Worm (Caenorhabditis elegans) whole organism, L1 larva: ENCODE data around the gene F47G3.1.

ENCODE experiments used
- C34B4.2 ChIP-seq: sonication (generic microtip); optimal IDR thresholded peaks from 2 replicates; lab custom pipeline; 2017; ENCODE audit warnings: mild to moderate bottlenecking, missing genetic modification characterization, missing compliant biosample characterization
- Y116A8C.19 ChIP-seq: sonication (generic microtip); optimal IDR thresholded peaks from 2 replicates; lab custom pipeline; 2016; ENCODE audit warnings: missing compliant biosample characterization, missing genetic modification characterization, borderline replicate concordance
- aha-1 ChIP-seq: fragments of 150-350 bp; optimal IDR thresholded peaks from 2 replicates; lab custom pipeline; 2014; ENCODE audit warnings: missing biosample characterization, missing genetic modification characterization
- aly-2 ChIP-seq: fragments of 150-350 bp; optimal IDR thresholded peaks from 2 replicates; lab custom pipeline; 2014; ENCODE audit warnings: missing biosample characterization, missing genetic modification characterization
- ama-1 ChIP-seq: fragments of 150-350 bp; optimal IDR thresholded peaks from 2 replicates; lab custom pipeline; 2014
- blmp-1 ChIP-seq: fragments of 150-350 bp; optimal IDR thresholded peaks from 2 replicates; lab custom pipeline; 2014; ENCODE audit warnings: missing biosample characterization, missing genetic modification characterization
- ceh-88 ChIP-seq: fragments of 200-800 bp; sonication (Bioruptor generic); IDR thresholded peaks from 2 replicates; pipeline ENCODE4 v1.3.6; 2022; ENCODE audit warnings: missing genetic modification characterization, missing compliant biosample characterization
- ces-1 ChIP-seq: fragments of 150-350 bp; optimal IDR thresholded peaks from 2 replicates; lab custom pipeline; 2014; ENCODE audit warnings: missing biosample characterization, missing genetic modification reagents, missing genetic modification characterization
- dsc-1 ChIP-seq: sonication (generic microtip); optimal IDR thresholded peaks from 2 replicates; lab custom pipeline; 2016; ENCODE audit warnings: mild to moderate bottlenecking, missing genetic modification characterization, missing compliant biosample characterization
- efl-3 ChIP-seq: fragments of 200-800 bp; sonication (Bioruptor generic); optimal IDR thresholded peaks from 2 replicates; lab custom pipeline; 2018; ENCODE audit warnings: mild to moderate bottlenecking, missing genetic modification characterization, missing compliant biosample characterization
- egl-13 ChIP-seq: sonication (generic microtip); optimal IDR thresholded peaks from 2 replicates; lab custom pipeline; 2016; ENCODE audit warnings: missing genotype, missing genetic modification reagents, missing genetic modification characterization, missing compliant biosample characterization
- egl-27 ChIP-seq, 2 experiments: fragments of 150-350 bp in 1 of 2; sonication (generic microtip); optimal IDR thresholded peaks; 3 replicates each; lab custom pipeline; 2017 to 2018; ENCODE audit warnings: missing biosample characterization in 2 of 2, missing genetic modification characterization in 2 of 2, missing genetic modification reagents in 2 of 2
- elt-2 ChIP-seq: sonication (generic microtip); optimal IDR thresholded peaks from 2 replicates; lab custom pipeline; 2016; ENCODE audit warnings: missing genetic modification characterization, mild to moderate bottlenecking, inconsistent platforms, missing compliant biosample characterization, missing genetic modification reagents
- elt-3 ChIP-seq, 6 experiments: fragments of 150-350 bp in 1 of 6; sonication (generic microtip); optimal IDR thresholded peaks; 2 replicates each; lab custom pipeline; 2017 to 2018; ENCODE audit warnings: missing biosample characterization in 6 of 6, missing genetic modification characterization in 6 of 6, inconsistent platforms in 1 of 6
- hlh-17 ChIP-seq: fragments of 200-800 bp; sonication (Bioruptor generic); optimal IDR thresholded peaks from 2 replicates; lab custom pipeline; 2018; ENCODE audit warnings: missing genetic modification characterization, mild to moderate bottlenecking, missing compliant biosample characterization, moderate library complexity, borderline replicate concordance
- hpl-2 ChIP-seq: fragments of 150-350 bp; optimal IDR thresholded peaks from 2 replicates; lab custom pipeline; 2014; ENCODE audit warnings: missing biosample characterization, missing genetic modification reagents, missing genetic modification characterization
- irx-1 ChIP-seq: sonication (generic microtip); optimal IDR thresholded peaks from 2 replicates; lab custom pipeline; 2016; ENCODE audit warnings: missing genetic modification characterization, missing compliant biosample characterization
- lin-13 ChIP-seq: fragments of 150-350 bp; optimal IDR thresholded peaks from 2 replicates; lab custom pipeline; 2014; ENCODE audit warnings: missing biosample characterization, missing genetic modification reagents, missing genetic modification characterization
- lin-14 ChIP-seq: fragments of 200-800 bp; sonication (Bioruptor generic); optimal IDR thresholded peaks from 2 replicates; lab custom pipeline; 2018; ENCODE audit warnings: mild to moderate bottlenecking, missing genetic modification characterization, moderate library complexity, missing compliant biosample characterization
- lin-15B ChIP-seq: fragments of 150-350 bp; sonication (generic microtip); optimal IDR thresholded peaks from 3 replicates; lab custom pipeline; 2014; ENCODE audit warnings: missing biosample characterization, missing genetic modification characterization
- lin-35 ChIP-seq, 2 experiments: fragments of 150-350 bp; optimal IDR thresholded peaks; 2 replicates each; lab custom pipeline; 2014; ENCODE audit warnings: missing biosample characterization in 2 of 2, missing genetic modification characterization in 2 of 2, missing genetic modification reagents in 2 of 2
- lin-39 ChIP-seq: fragments of 150-350 bp; optimal IDR thresholded peaks from 2 replicates; lab custom pipeline; 2014; ENCODE audit warnings: missing biosample characterization, missing genetic modification reagents, missing genetic modification characterization
- nhr-237 ChIP-seq: fragments of 150-350 bp; optimal IDR thresholded peaks from 2 replicates; lab custom pipeline; 2014; ENCODE audit warnings: missing biosample characterization, missing genetic modification characterization
- nhr-71 ChIP-seq: sonication (generic microtip); optimal IDR thresholded peaks from 2 replicates; lab custom pipeline; 2016; ENCODE audit warnings: mild to moderate bottlenecking, missing genetic modification characterization, moderate library complexity, missing compliant biosample characterization
- nhr-77 ChIP-seq: fragments of 150-350 bp; optimal IDR thresholded peaks from 2 replicates; lab custom pipeline; 2014; ENCODE audit warnings: missing biosample characterization, missing genetic modification characterization
- nhr-85 ChIP-seq: sonication (generic microtip); peaks from one replicate; lab custom pipeline; 2016; ENCODE audit warnings: missing genetic modification characterization, inconsistent platforms, missing compliant biosample characterization
- nhr-90 ChIP-seq: sonication (generic microtip); optimal IDR thresholded peaks from 2 replicates; lab custom pipeline; 2016; ENCODE audit warnings: mild to moderate bottlenecking, missing genetic modification characterization, missing compliant biosample characterization; ENCODE audit not compliant: poor library complexity
- pqm-1 ChIP-seq: sonication (generic microtip); optimal IDR thresholded peaks from 3 replicates; lab custom pipeline; 2017; ENCODE audit warnings: missing biosample characterization, missing genetic modification characterization
- snpc-4 ChIP-seq: fragments of 150-350 bp; optimal IDR thresholded peaks from 2 replicates; lab custom pipeline; 2014; ENCODE audit warnings: missing biosample characterization, missing genetic modification characterization
- sptf-1 ChIP-seq: fragments of 150-350 bp; optimal IDR thresholded peaks from 2 replicates; lab custom pipeline; 2014; ENCODE audit warnings: missing biosample characterization, missing genetic modification characterization
- swsn-7 ChIP-seq: sonication (generic microtip); optimal IDR thresholded peaks from 2 replicates; lab custom pipeline; 2016; ENCODE audit warnings: missing genetic modification characterization, missing compliant biosample characterization
- tlp-1 ChIP-seq: fragments of 150-350 bp; optimal IDR thresholded peaks from 2 replicates; lab custom pipeline; 2014; ENCODE audit warnings: missing biosample characterization, missing genetic modification characterization
- unc-130 ChIP-seq: fragments of 150-350 bp; optimal IDR thresholded peaks from 2 replicates; lab custom pipeline; 2017; ENCODE audit warnings: missing biosample characterization, missing genetic modification characterization, inconsistent platforms
- unc-62 ChIP-seq: fragments of 150-350 bp; optimal IDR thresholded peaks from 2 replicates; lab custom pipeline; 2014; ENCODE audit warnings: missing biosample characterization, missing genetic modification reagents, missing genetic modification characterization
- xbp-1 ChIP-seq: sonication (generic microtip); optimal IDR thresholded peaks from 2 replicates; lab custom pipeline; 2016; ENCODE audit warnings: missing genetic modification characterization, missing compliant biosample characterization
- zag-1 ChIP-seq: fragments of 150-350 bp; optimal IDR thresholded peaks from 2 replicates; lab custom pipeline; 2014; ENCODE audit warnings: missing biosample characterization, missing genetic modification characterization
- zip-4 ChIP-seq: fragments of 200-800 bp; sonication (Bioruptor generic); optimal IDR thresholded peaks from 2 replicates; lab custom pipeline; 2018; ENCODE audit warnings: mild to moderate bottlenecking, missing genetic modification characterization, moderate library complexity, missing compliant biosample characterization
- ztf-4 ChIP-seq: fragments of 150-350 bp; optimal IDR thresholded peaks from 2 replicates; lab custom pipeline; 2014; ENCODE audit warnings: missing biosample characterization, missing genetic modification characterization

F47G3.1 gene

ce11 chrX:2413277-2413676 is 27.7 kb downstream of the F47G3.1 start, which contains the start of gene hlh-15:
hlh-15 (minus strand) TSS chrX:2413377.
- TF ChIP-seq tlp-1 (tag; lab: Kevin White, UChicago) (no peak), lin-39 (tag; lab: Kevin White, UChicago) (no peak), unc-130 (tag; lab: Kevin White, UChicago) (no peak), aha-1 (no peak), elt-3 (tag; optimal IDR thresholded peaks at IDR 0.05; lab: Kevin White, UChicago) (no peak), ztf-4 (tag; lab: Kevin White, UChicago) (no peak), ceh-88 (GFP tag; lab: Robert Waterston, UW) (no peak), egl-13 (tag; lab: Kevin White, UChicago) (no peak), efl-3 (GFP tag; lab: Kevin White, UChicago) (no peak), nhr-90 (tag; lab: Kevin White, UChicago) (no peak), nhr-77 (tag; lab: Kevin White, UChicago) (no peak), lin-13 (GFP tag; lab: Kevin White, UChicago) (no peak), aly-2 (tag; lab: Kevin White, UChicago) (no peak), pqm-1 (tag; lab: Kevin White, UChicago) (no peak), nhr-71 (tag; lab: Kevin White, UChicago) (no peak), hpl-2 (no peak), ama-1 (lab: Kevin White, UChicago) (no peak), lin-14 (GFP tag; lab: Kevin White, UChicago) (no peak)

- no peak for TF ChIP-seq irx-1 (tag; lab: Kevin White, UChicago)
Observed at ce11 chrX:2419777-2420176, 34.2 kb downstream of the F47G3.1 start, which contains the start of gene glr-7. glr-7 (minus strand) TSS chrX:2419877.

- TF ChIP-seq swsn-7 (tag; lab: Kevin White, UChicago) (no peak), zag-1 (no peak), elt-2 (tag; lab: Kevin White, UChicago) (no peak), ama-1 (lab: Kevin White, UChicago) (no peak), C34B4.2 (tag; lab: Kevin White, UChicago) (no peak), lin-15B (tag; lab: Kevin White, UChicago) (no peak), lin-35 (GFP tag; optimal IDR thresholded peaks at IDR 0.05; lab: Kevin White, UChicago) (no peak)
- TF ChIP-seq, all 84 proteins: peak for 0
Observed at ce11 chrX:2422123-2422522, 36.6 kb downstream of the F47G3.1 start.

- TF ChIP-seq snpc-4 (tag; lab: Kevin White, UChicago) (no peak), elt-3 (tag; optimal IDR thresholded peaks at IDR 0.05; lab: Kevin White, UChicago) (no peak), lin-39 (tag; lab: Kevin White, UChicago) (no peak), unc-62 (GFP tag; lab: Kevin White, UChicago) (no peak), Y116A8C.19 (tag; lab: Kevin White, UChicago) (no peak), sptf-1 (no peak), nhr-237 (no peak), xbp-1 (tag; lab: Kevin White, UChicago) (no peak), zip-4 (GFP tag; lab: Kevin White, UChicago) (no peak), dsc-1 (tag; lab: Kevin White, UChicago) (no peak), blmp-1 (tag; lab: Kevin White, UChicago) (peak; percentile 27), nhr-85 (peak; percentile 22), egl-27 (tag; optimal IDR thresholded peaks at IDR 0.05; lab: Kevin White, UChicago) (no peak), hlh-17 (GFP tag; lab: Kevin White, UChicago) (no peak), ces-1 (GFP tag; lab: Kevin White, UChicago) (no peak)
Observed at ce11 chrX:2425284-2425683, 39.7 kb downstream of the F47G3.1 start.
